Worm (Caenorhabditis elegans) whole organism, L3 larva: ENCODE data around the gene hip-1.

ENCODE experiments used
- aly-2 ChIP-seq: fragments of 150-350 bp; optimal IDR thresholded peaks from 2 replicates; lab custom pipeline; 2014; ENCODE audit warnings: missing biosample characterization, missing genetic modification characterization
- ama-1 ChIP-seq: fragments of 150-350 bp; optimal IDR thresholded peaks from 2 replicates; lab custom pipeline; 2018
- ceh-16 ChIP-seq: sonication (generic microtip); optimal IDR thresholded peaks from 2 replicates; lab custom pipeline; 2017; ENCODE audit warnings: missing biosample characterization, missing genetic modification characterization
- ceh-82 ChIP-seq: fragments of 150-350 bp; optimal IDR thresholded peaks from 2 replicates; lab custom pipeline; 2014; ENCODE audit warnings: missing biosample characterization, missing genetic modification characterization
- ceh-9 ChIP-seq: sonication (generic microtip); optimal IDR thresholded peaks from 2 replicates; lab custom pipeline; 2018; ENCODE audit warnings: missing biosample characterization, missing genetic modification characterization
- daf-12 ChIP-seq: fragments of 150-350 bp; optimal IDR thresholded peaks from 2 replicates; lab custom pipeline; 2014; ENCODE audit warnings: missing biosample characterization, missing genetic modification reagents, missing genetic modification characterization
- egl-27 ChIP-seq: sonication (generic microtip); optimal IDR thresholded peaks from 4 replicates; lab custom pipeline; 2017; ENCODE audit warnings: missing biosample characterization, missing genetic modification reagents, missing genetic modification characterization
- egl-5 ChIP-seq: fragments of 150-350 bp; optimal IDR thresholded peaks from 2 replicates; lab custom pipeline; 2017; ENCODE audit warnings: missing biosample characterization, missing genetic modification reagents, missing genetic modification characterization, inconsistent platforms
- elt-1 ChIP-seq: fragments of 150-350 bp; optimal IDR thresholded peaks from 2 replicates; lab custom pipeline; 2014; ENCODE audit warnings: missing biosample characterization, missing genetic modification characterization
- elt-2 ChIP-seq: sonication (generic microtip); optimal IDR thresholded peaks from 2 replicates; lab custom pipeline; 2016; ENCODE audit warnings: missing genetic modification reagents, mild to moderate bottlenecking, missing genetic modification characterization, missing compliant biosample characterization
- elt-3 ChIP-seq, 3 experiments: fragments of 150-350 bp in 1 of 3; sonication (generic microtip) in 2 of 3; optimal IDR thresholded peaks; 2 replicates in 2 of 3; 4 replicates in 1 of 3; lab custom pipeline; 2014 to 2017; ENCODE audit warnings: missing biosample characterization in 3 of 3, missing genetic modification characterization in 3 of 3
- eor-1 ChIP-seq, 2 experiments: fragments of 150-350 bp; optimal IDR thresholded peaks; 2 replicates each; lab custom pipeline; 2014 to 2018; ENCODE audit warnings: missing biosample characterization in 2 of 2, missing genetic modification characterization in 2 of 2
- fkh-10 ChIP-seq: sonication (generic microtip); optimal IDR thresholded peaks from 2 replicates; lab custom pipeline; 2017; ENCODE audit warnings: missing biosample characterization, missing genetic modification reagents, missing genetic modification characterization
- fkh-2 ChIP-seq: fragments of 150-350 bp; optimal IDR thresholded peaks from 2 replicates; lab custom pipeline; 2014; ENCODE audit warnings: missing biosample characterization, missing genetic modification reagents, missing genetic modification characterization
- fos-1 ChIP-seq: fragments of 150-350 bp; optimal IDR thresholded peaks from 2 replicates; lab custom pipeline; 2014; ENCODE audit warnings: missing biosample characterization, missing genetic modification characterization
- hmg-11 ChIP-seq: sonication (generic microtip); optimal IDR thresholded peaks from 2 replicates; lab custom pipeline; 2016; ENCODE audit warnings: missing genetic modification characterization, missing compliant biosample characterization
- jun-1 ChIP-seq: fragments of 150-350 bp; optimal IDR thresholded peaks from 2 replicates; lab custom pipeline; 2014; ENCODE audit warnings: missing biosample characterization, missing genetic modification reagents, missing genetic modification characterization
- lin-15B ChIP-seq: fragments of 150-350 bp; optimal IDR thresholded peaks from 2 replicates; lab custom pipeline; 2014; ENCODE audit warnings: missing biosample characterization, missing genetic modification characterization
- mdl-1 ChIP-seq: fragments of 150-350 bp; optimal IDR thresholded peaks from 2 replicates; lab custom pipeline; 2014; ENCODE audit warnings: missing biosample characterization, missing genetic modification characterization
- mml-1 ChIP-seq: fragments of 150-350 bp; sonication (generic microtip); optimal IDR thresholded peaks from 3 replicates; lab custom pipeline; 2014; ENCODE audit warnings: missing biosample characterization, missing genetic modification characterization
- nfya-1 ChIP-seq: sonication (generic microtip); optimal IDR thresholded peaks from 2 replicates; lab custom pipeline; 2017; ENCODE audit warnings: missing genetic modification characterization, mild to moderate bottlenecking, missing compliant biosample characterization, antibody characterized with exemption, moderate library complexity; ENCODE audit not compliant: insufficient read depth
- nhr-11 ChIP-seq: fragments of 150-350 bp; optimal IDR thresholded peaks from 2 replicates; lab custom pipeline; 2014; ENCODE audit warnings: missing biosample characterization, missing genetic modification characterization
- nhr-12 ChIP-seq: fragments of 150-350 bp; optimal IDR thresholded peaks from 2 replicates; lab custom pipeline; 2014; ENCODE audit warnings: missing biosample characterization, missing genetic modification characterization
- nhr-23 ChIP-seq: fragments of 150-350 bp; optimal IDR thresholded peaks from 2 replicates; lab custom pipeline; 2014; ENCODE audit warnings: missing biosample characterization, missing genetic modification reagents, missing genetic modification characterization
- nhr-237 ChIP-seq: fragments of 150-350 bp; optimal IDR thresholded peaks from 2 replicates; lab custom pipeline; 2014; ENCODE audit warnings: missing biosample characterization, missing genetic modification characterization
- nhr-25 ChIP-seq: sonication (generic microtip); optimal IDR thresholded peaks from 2 replicates; lab custom pipeline; 2017; ENCODE audit warnings: missing biosample characterization, missing genetic modification characterization
- nhr-28 ChIP-seq: fragments of 150-350 bp; optimal IDR thresholded peaks from 2 replicates; lab custom pipeline; 2014; ENCODE audit warnings: missing biosample characterization, missing genetic modification characterization
- nhr-43 ChIP-seq: sonication (generic microtip); optimal IDR thresholded peaks from 2 replicates; lab custom pipeline; 2016; ENCODE audit warnings: mild to moderate bottlenecking, missing genetic modification characterization, missing compliant biosample characterization; ENCODE audit not compliant: poor library complexity, severe bottlenecking
- nhr-67 ChIP-seq: fragments of 150-350 bp; optimal IDR thresholded peaks from 2 replicates; lab custom pipeline; 2014; ENCODE audit warnings: missing biosample characterization, missing genetic modification characterization
- nhr-77 ChIP-seq: fragments of 150-350 bp; optimal IDR thresholded peaks from 2 replicates; lab custom pipeline; 2014; ENCODE audit warnings: missing biosample characterization, missing genetic modification characterization
- pha-4 ChIP-seq: fragments of 150-350 bp; optimal IDR thresholded peaks from 2 replicates; lab custom pipeline; 2014; ENCODE audit warnings: missing biosample characterization, missing genetic modification reagents, missing genetic modification characterization
- pqm-1 ChIP-seq: fragments of 150-350 bp; optimal IDR thresholded peaks from 2 replicates; lab custom pipeline; 2017; ENCODE audit warnings: missing biosample characterization, missing genetic modification characterization, inconsistent platforms
- unc-39 ChIP-seq: sonication (generic microtip); optimal IDR thresholded peaks from 4 replicates; lab custom pipeline; 2017; ENCODE audit warnings: missing biosample characterization, missing genetic modification characterization
- unc-62 ChIP-seq: fragments of 150-350 bp; sonication (generic microtip); optimal IDR thresholded peaks from 4 replicates; lab custom pipeline; 2014; ENCODE audit warnings: missing biosample characterization, missing genetic modification reagents, missing genetic modification characterization
- zag-1 ChIP-seq: fragments of 150-350 bp; optimal IDR thresholded peaks from 2 replicates; lab custom pipeline; 2014; ENCODE audit warnings: missing biosample characterization, missing genetic modification characterization
- ztf-11 ChIP-seq: fragments of 150-350 bp; optimal IDR thresholded peaks from 2 replicates; lab custom pipeline; 2014; ENCODE audit warnings: missing biosample characterization, missing genetic modification characterization

Gene hip-1

DNA sequence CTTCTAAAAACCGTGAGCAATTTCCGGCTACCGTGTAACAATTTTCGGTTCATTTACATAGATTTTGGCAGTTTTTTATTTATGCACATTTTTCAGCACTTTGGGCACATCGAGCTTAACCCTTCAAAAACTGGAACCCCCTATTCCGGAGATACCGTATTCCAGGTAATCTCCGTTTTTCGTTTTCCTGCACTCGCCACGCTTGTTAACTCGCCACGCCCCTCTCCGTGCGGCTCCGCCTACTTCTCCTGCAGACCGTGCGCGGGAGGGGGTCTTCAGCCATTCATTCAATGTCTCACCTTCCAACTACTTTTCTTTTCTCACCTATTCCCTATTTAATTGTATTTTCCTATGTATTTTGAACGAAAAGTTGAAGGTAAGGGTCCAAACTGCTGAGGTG, 37.8 kb upstream of the hip-1 start:
- TF ChIP-seq unc-39 (tag; lab: Kevin White, UChicago): no peak
- no peak for TF ChIP-seq mdl-1
- no peak for TF ChIP-seq daf-12
- TF ChIP-seq ceh-82 (tag; lab: Kevin White, UChicago): no peak
- no peak for TF ChIP-seq jun-1

DNA sequence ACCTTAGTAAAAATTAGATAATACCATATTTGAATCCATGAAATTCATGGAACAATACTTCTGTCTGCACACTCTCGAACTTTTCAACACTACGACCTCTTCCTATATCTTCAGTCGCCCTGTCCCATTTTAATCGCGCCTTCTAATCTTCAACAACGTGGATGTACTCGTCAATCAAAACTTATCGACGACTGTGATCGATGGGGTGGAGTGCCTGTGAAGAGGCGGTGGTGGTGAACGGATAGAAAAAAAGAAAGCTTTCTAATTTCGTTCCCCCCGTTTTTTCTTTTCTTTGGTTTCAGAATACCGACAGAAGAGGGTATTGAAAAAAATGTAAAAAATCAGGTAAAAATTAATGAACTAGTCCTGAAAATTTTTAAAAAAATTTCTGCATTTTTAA, 36.7 kb upstream of the hip-1 start:
- TF ChIP-seq nhr-237 (no peak), nhr-12 (tag; lab: Kevin White, UChicago) (no peak), nhr-23 (tag; lab: Kevin White, UChicago) (peak; percentile 45), elt-1 (tag; lab: Kevin White, UChicago) (peak; percentile 69), nhr-25 (tag; lab: Kevin White, UChicago) (peak; percentile 40)

DNA sequence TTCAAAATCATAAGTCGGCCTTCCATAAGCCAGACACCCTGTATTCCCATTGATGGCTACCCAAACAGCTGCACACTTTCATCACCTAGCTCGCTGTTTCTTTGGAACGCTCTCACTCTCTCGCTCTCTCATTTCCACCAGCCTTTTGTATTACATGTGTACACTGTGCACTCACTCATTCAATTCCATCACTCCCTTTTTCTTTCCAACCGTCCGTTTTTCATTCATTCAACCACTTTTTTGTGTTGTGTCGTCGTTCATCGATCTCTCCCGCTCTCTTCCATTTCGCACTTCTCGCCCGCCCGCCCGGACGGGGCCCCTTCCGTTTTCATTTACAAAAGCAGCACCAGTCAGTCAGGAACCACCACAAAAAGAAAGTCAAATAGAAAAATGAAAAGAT, 35.7 kb upstream of the hip-1 start:
- TF ChIP-seq egl-5 (tag; lab: Kevin White, UChicago) (no peak), nfya-1 (tag; lab: Kevin White, UChicago) (no peak), unc-62 (GFP tag; lab: Kevin White, UChicago) (no peak), hmg-11 (tag; lab: Kevin White, UChicago) (peak; percentile 16), nhr-25 (tag; lab: Kevin White, UChicago) (no peak), nhr-77 (tag; lab: Kevin White, UChicago) (no peak), ceh-16 (tag; lab: Kevin White, UChicago) (no peak), elt-2 (tag; lab: Kevin White, UChicago) (peak; percentile 37), unc-39 (tag; lab: Kevin White, UChicago) (no peak), aly-2 (no peak), egl-27 (tag; lab: Kevin White, UChicago) (no peak), fos-1 (tag; lab: Kevin White, UChicago) (no peak), nhr-23 (tag; lab: Kevin White, UChicago) (no peak), nhr-43 (tag; lab: Kevin White, UChicago) (no peak), pha-4 (tag; lab: Kevin White, UChicago) (peak; percentile 80), mml-1 (no peak), zag-1 (no peak), nhr-28 (tag; lab: Kevin White, UChicago) (no peak), nhr-11 (tag; lab: Kevin White, UChicago) (no peak), nhr-237 (no peak), ztf-11 (tag; lab: Kevin White, UChicago) (no peak), ama-1 (lab: Kevin White, UChicago) (no peak), ceh-9 (tag; lab: Kevin White, UChicago) (no peak)

DNA sequence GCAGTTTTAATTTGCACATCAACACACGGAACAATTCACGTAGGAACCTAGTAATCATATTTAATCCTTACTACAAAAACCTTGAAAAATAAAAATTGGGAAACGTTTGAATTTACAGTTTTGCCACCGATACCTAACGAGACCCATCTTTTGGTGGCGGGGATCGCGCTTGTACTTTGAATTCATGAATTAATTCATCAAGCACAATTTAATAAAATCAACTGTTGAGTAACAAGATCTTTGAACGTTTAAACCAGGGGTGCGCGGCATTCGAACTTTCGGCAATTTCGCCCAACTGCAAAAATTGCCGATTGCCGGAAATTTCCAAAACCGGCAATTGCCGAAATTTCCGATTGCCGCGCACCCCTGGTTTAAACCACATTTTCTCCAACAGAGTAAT, 34.4 kb upstream of the hip-1 start:
- TF ChIP-seq nhr-23 (tag; lab: Kevin White, UChicago) (no peak), eor-1 (tag; optimal IDR thresholded peaks at IDR 0.05; lab: Kevin White, UChicago) (no peak), nhr-67 (no peak), pqm-1 (tag; lab: Kevin White, UChicago) (no peak), fkh-2 (tag; lab: Kevin White, UChicago) (no peak), egl-27 (tag; lab: Kevin White, UChicago) (no peak), nhr-11 (tag; lab: Kevin White, UChicago) (no peak), ama-1 (lab: Kevin White, UChicago) (no peak)
- TF ChIP-seq, all 47 proteins: peak for 0

DNA sequence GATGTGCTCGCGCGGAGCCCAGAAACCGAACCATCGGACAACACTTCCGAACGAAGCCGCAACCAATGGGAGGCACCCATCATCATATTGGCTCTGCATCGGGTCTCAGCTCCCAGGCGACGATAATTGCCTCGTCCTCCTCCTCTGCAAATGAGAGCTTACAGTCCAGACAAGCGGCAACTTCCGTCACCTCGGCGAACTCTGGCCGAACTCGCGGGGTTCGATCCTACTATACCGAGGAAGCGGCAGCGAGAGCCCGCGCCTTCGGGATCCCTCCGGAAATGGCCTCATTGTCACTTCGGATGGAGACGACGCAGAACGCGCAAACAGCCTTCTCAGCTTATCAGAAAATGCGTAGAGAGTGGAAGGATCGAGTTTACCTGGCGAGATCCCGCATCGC, 32.7 kb upstream of the hip-1 start:
- no peak for TF ChIP-seq egl-5 (tag; lab: Kevin White, UChicago)
- no peak for TF ChIP-seq nfya-1 (tag; lab: Kevin White, UChicago)
- TF ChIP-seq nhr-67: no peak
- TF ChIP-seq mml-1: no peak
- TF ChIP-seq fos-1 (tag; lab: Kevin White, UChicago): no peak
- TF ChIP-seq nhr-43 (tag; lab: Kevin White, UChicago): no peak
- no peak for TF ChIP-seq ceh-82 (tag; lab: Kevin White, UChicago)
- TF ChIP-seq lin-15B: no peak
- TF ChIP-seq aly-2: no peak
- no peak for TF ChIP-seq elt-1 (tag; lab: Kevin White, UChicago)
- no peak for TF ChIP-seq ztf-11 (tag; lab: Kevin White, UChicago)
- TF ChIP-seq fkh-2 (tag; lab: Kevin White, UChicago): no peak
- TF ChIP-seq elt-3 (tag; optimal IDR thresholded peaks at IDR 0.05; lab: Kevin White, UChicago): no peak
- no peak for TF ChIP-seq elt-2 (tag; lab: Kevin White, UChicago)
- no peak for TF ChIP-seq eor-1 (tag; optimal IDR thresholded peaks at IDR 0.05; lab: Kevin White, UChicago)
- TF ChIP-seq unc-39 (tag; lab: Kevin White, UChicago): no peak
- no peak for TF ChIP-seq fkh-10 (GFP tag; lab: Kevin White, UChicago)
- no peak for TF ChIP-seq ceh-9 (tag; lab: Kevin White, UChicago)
- no peak for TF ChIP-seq nhr-12 (tag; lab: Kevin White, UChicago)
